Worm (Caenorhabditis elegans) whole organism, late embryonic: Measurements from ENCODE around the gene ifet-1.

Experiments
- F13H6.1 ChIP-seq: sonication (generic microtip); optimal IDR thresholded peaks from 2 replicates; lab custom pipeline; 2016; ENCODE audit warnings: missing genetic modification characterization, missing compliant biosample characterization
- ama-1 ChIP-seq: fragments of 150-350 bp; optimal IDR thresholded peaks from 2 replicates; lab custom pipeline; 2014
- ceh-30 ChIP-seq: fragments of 150-350 bp; optimal IDR thresholded peaks from 2 replicates; lab custom pipeline; 2014; ENCODE audit warnings: missing biosample characterization, missing genetic modification characterization
- ceh-9 ChIP-seq: sonication (generic microtip); optimal IDR thresholded peaks from 2 replicates; lab custom pipeline; 2016; ENCODE audit warnings: mild to moderate bottlenecking, missing genetic modification characterization, inconsistent platforms, missing compliant biosample characterization
- fkh-10 ChIP-seq: fragments of 150-350 bp; optimal IDR thresholded peaks from 2 replicates; lab custom pipeline; 2014; ENCODE audit warnings: missing biosample characterization, missing genetic modification reagents, missing genetic modification characterization
- hlh-13 ChIP-seq: fragments of 200-800 bp; sonication (Bioruptor generic); optimal IDR thresholded peaks from 2 replicates; lab custom pipeline; 2018; ENCODE audit warnings: mild to moderate bottlenecking, missing genetic modification characterization, missing compliant biosample characterization
- hlh-6 ChIP-seq: sonication (generic microtip); optimal IDR thresholded peaks from 2 replicates; lab custom pipeline; 2016; ENCODE audit warnings: missing genotype, missing genetic modification characterization, missing compliant biosample characterization
- lin-11 ChIP-seq: fragments of 200-800 bp; sonication (Bioruptor generic); optimal IDR thresholded peaks from 2 replicates; lab custom pipeline; 2018; ENCODE audit warnings: mild to moderate bottlenecking, missing genetic modification characterization, missing compliant biosample characterization
- nhr-11 ChIP-seq: fragments of 150-350 bp; optimal IDR thresholded peaks from 2 replicates; lab custom pipeline; 2014; ENCODE audit warnings: missing biosample characterization, missing genetic modification characterization
- pag-3 ChIP-seq: sonication (generic microtip); optimal IDR thresholded peaks from 2 replicates; lab custom pipeline; 2016; ENCODE audit warnings: missing compliant biosample characterization, missing genetic modification characterization, borderline replicate concordance
- rnt-1 ChIP-seq: sonication (generic microtip); optimal IDR thresholded peaks from 2 replicates; lab custom pipeline; 2016; ENCODE audit warnings: missing genetic modification characterization, missing compliant biosample characterization
- unc-55 ChIP-seq: sonication (generic microtip); optimal IDR thresholded peaks from 2 replicates; lab custom pipeline; 2017; ENCODE audit warnings: missing biosample characterization, missing genetic modification reagents, missing genetic modification characterization

ce11 chrIII:4506140-4506539, 31.2 kb upstream of the ifet-1 start:
- TF ChIP-seq rnt-1 (tag; lab: Kevin White, UChicago), result no peak
- TF ChIP-seq ceh-30, result no peak
- no peak for TF ChIP-seq pag-3 (tag; lab: Kevin White, UChicago)
- TF ChIP-seq nhr-11 (tag; lab: Kevin White, UChicago), result no peak
- no peak for TF ChIP-seq fkh-10 (GFP tag; lab: Kevin White, UChicago)
- no peak for TF ChIP-seq F13H6.1 (tag; lab: Kevin White, UChicago)
- no peak for TF ChIP-seq hlh-13 (GFP tag; lab: Kevin White, UChicago)
- TF ChIP-seq hlh-6, result no peak
- TF ChIP-seq ceh-9 (tag; lab: Kevin White, UChicago), result no peak
- TF ChIP-seq ama-1, result no peak
- TF ChIP-seq unc-55 (GFP tag; lab: Kevin White, UChicago), result no peak
- TF ChIP-seq lin-11, result no peak
